Fruit fly (Drosophila melanogaster) whole organism, embryonic: Measurements from ENCODE around the gene Vps26.

Experiments
- Ada2b ChIP-seq: fragments of 200-800 bp; sonication (Bioruptor generic); IDR thresholded peaks from 2 replicates; pipeline ENCODE4 v1.3.6; 2022; ENCODE audit warnings: missing biosample characterization, missing genetic modification characterization
- Atf6 ChIP-seq: fragments of 200-800 bp; sonication (Bioruptor generic); IDR thresholded peaks from 2 replicates; pipeline ENCODE4 v1.3.6; 2022; ENCODE audit warnings: missing biosample characterization, missing genetic modification characterization
- Blimp-1 ChIP-seq: fragments of 200-800 bp; sonication (Bioruptor generic); optimal IDR thresholded peaks from 3 replicates; lab custom pipeline; 2018; ENCODE audit warnings: missing biosample characterization, missing genetic modification characterization, mild to moderate bottlenecking, moderate library complexity, missing genetic modification reagents
- CG10431 ChIP-seq: fragments of 200-800 bp; sonication (Bioruptor generic); optimal IDR thresholded peaks from 3 replicates; lab custom pipeline; 2018; ENCODE audit warnings: missing biosample characterization, mild to moderate bottlenecking, missing genetic modification characterization
- CG10959 ChIP-seq: fragments of 200-800 bp; sonication (Bioruptor generic); IDR thresholded peaks from 2 replicates; pipeline ENCODE4 v1.3.6; 2022; ENCODE audit warnings: missing biosample characterization, missing genetic modification characterization
- CG1233 ChIP-seq: fragments of 200-800 bp; sonication (Bioruptor generic); optimal IDR thresholded peaks from 4 replicates; lab custom pipeline; 2018; ENCODE audit warnings: missing biosample characterization, mild to moderate bottlenecking, missing genetic modification characterization
- CG14441 ChIP-seq: fragments of 200-800 bp; sonication (Bioruptor generic); IDR thresholded peaks from 2 replicates; pipeline ENCODE4 v1.3.6; 2022; ENCODE audit warnings: missing biosample characterization, missing genetic modification characterization
- CG1529 ChIP-seq: fragments of 200-800 bp; sonication (Bioruptor generic); optimal IDR thresholded peaks from 3 replicates; lab custom pipeline; 2018; ENCODE audit warnings: missing biosample characterization, missing genetic modification characterization
- CG15601 ChIP-seq: fragments of 200-800 bp; sonication (Bioruptor generic); optimal IDR thresholded peaks from 3 replicates; lab custom pipeline; 2019; ENCODE audit warnings: missing biosample characterization, mild to moderate bottlenecking, missing genetic modification characterization, moderate library complexity
- CG17361 ChIP-seq: fragments of 200-800 bp; sonication (Bioruptor generic); IDR thresholded peaks from 3 replicates; pipeline ENCODE4 v1.3.6; 2022; ENCODE audit warnings: missing biosample characterization, missing genetic modification characterization
- CG2199 ChIP-seq: fragments of 200-800 bp; sonication (Bioruptor generic); IDR thresholded peaks from 3 replicates; pipeline ENCODE4 v1.3.6; 2022; ENCODE audit warnings: missing biosample characterization, missing genetic modification characterization
- CG34224 ChIP-seq: fragments of 200-800 bp; sonication (Bioruptor generic); IDR thresholded peaks from 3 replicates; pipeline ENCODE4 v1.3.6; 2022; ENCODE audit warnings: missing biosample characterization, missing genetic modification characterization; ENCODE audit not compliant: partially characterized antibody
- CG5180 ChIP-seq: fragments of 200-800 bp; sonication (Bioruptor generic); optimal IDR thresholded peaks from 3 replicates; lab custom pipeline; 2017; ENCODE audit warnings: missing biosample characterization, missing genetic modification characterization, mild to moderate bottlenecking, moderate library complexity, missing genetic modification reagents
- CG6272 ChIP-seq: fragments of 200-800 bp; sonication (Bioruptor generic); IDR thresholded peaks from 2 replicates; pipeline ENCODE4 v1.3.6; 2022; ENCODE audit warnings: missing biosample characterization, missing genetic modification characterization
- CG6689 ChIP-seq: fragments of 200-800 bp; sonication (Bioruptor generic); IDR thresholded peaks from 2 replicates; pipeline ENCODE4 v1.3.6; 2022; ENCODE audit warnings: missing biosample characterization, missing genetic modification characterization
- CG6791 ChIP-seq: fragments of 200-800 bp; sonication (Bioruptor generic); IDR thresholded peaks from 3 replicates; pipeline ENCODE4 v1.3.6; 2022; ENCODE audit warnings: missing biosample characterization, missing genetic modification characterization; ENCODE audit not compliant: partially characterized antibody
- CG6854 ChIP-seq: fragments of 200-800 bp; sonication (Bioruptor generic); optimal IDR thresholded peaks from 3 replicates; lab custom pipeline; 2017; ENCODE audit warnings: missing biosample characterization, mild to moderate bottlenecking, missing genetic modification characterization
- CG8089 ChIP-seq: fragments of 200-800 bp; sonication (Bioruptor generic); optimal IDR thresholded peaks from 3 replicates; lab custom pipeline; 2016; ENCODE audit warnings: missing biosample characterization, missing genetic modification characterization
- CG8765 ChIP-seq: fragments of 200-800 bp; sonication (Bioruptor generic); IDR thresholded peaks from 2 replicates; pipeline ENCODE4 v1.3.6; 2022; ENCODE audit warnings: missing biosample characterization, missing genetic modification characterization
- CG9876 ChIP-seq: fragments of 200-800 bp; sonication (Bioruptor generic); optimal IDR thresholded peaks from 2 replicates; lab custom pipeline; 2016; ENCODE audit warnings: missing biosample characterization, missing genetic modification characterization
- CHES-1-like ChIP-seq: fragments of 200-800 bp; sonication (Bioruptor generic); optimal IDR thresholded peaks from 2 replicates; lab custom pipeline; 2016; ENCODE audit warnings: missing biosample characterization, missing genetic modification characterization
- Dbx ChIP-seq: fragments of 200-800 bp; sonication (Bioruptor generic); IDR thresholded peaks from 3 replicates; pipeline ENCODE4 v1.3.6; 2022; ENCODE audit warnings: missing biosample characterization, missing genetic modification characterization
- Dfd ChIP-seq, 2 experiments: fragments of >200 bp; optimal IDR thresholded peaks; 2 replicates each; lab custom pipeline; 2017; ENCODE audit warnings: missing biosample characterization in 2 of 2, missing genetic modification characterization in 2 of 2
- Eip74EF ChIP-seq, 2 experiments: fragments of 200-800 bp in 1 of 2; fragments of >200 bp in 1 of 2; sonication (Bioruptor generic) in 1 of 2; optimal IDR thresholded peaks; 2 replicates each; lab custom pipeline; 2017 to 2019; ENCODE audit warnings: missing biosample characterization in 2 of 2, missing genetic modification characterization in 2 of 2, mild to moderate bottlenecking in 1 of 2, moderate library complexity in 1 of 2
- Elba2 ChIP-seq: fragments of 200-800 bp; sonication (Bioruptor generic); optimal IDR thresholded peaks from 3 replicates; lab custom pipeline; 2016; ENCODE audit warnings: missing biosample characterization, missing genetic modification characterization
- Fer1 ChIP-seq: fragments of 200-800 bp; sonication (Bioruptor generic); optimal IDR thresholded peaks from 2 replicates; lab custom pipeline; 2017; ENCODE audit warnings: missing biosample characterization, mild to moderate bottlenecking, missing genetic modification characterization
- HHEX ChIP-seq: fragments of 200-800 bp; sonication (Bioruptor generic); optimal IDR thresholded peaks from 3 replicates; lab custom pipeline; 2017; ENCODE audit warnings: missing biosample characterization, mild to moderate bottlenecking, missing genetic modification characterization, missing genetic modification reagents
- HLH54F ChIP-seq: fragments of 200-800 bp; sonication (Bioruptor generic); optimal IDR thresholded peaks from 3 replicates; lab custom pipeline; 2016; ENCODE audit warnings: missing biosample characterization, missing genetic modification characterization
- HmgD ChIP-seq: fragments of 200-800 bp; sonication (Bioruptor generic); optimal IDR thresholded peaks from 3 replicates; lab custom pipeline; 2016; ENCODE audit warnings: missing biosample characterization, missing genetic modification characterization
- MESR4 ChIP-seq: fragments of 200-800 bp; sonication (Bioruptor generic); optimal IDR thresholded peaks from 2 replicates; lab custom pipeline; 2018; ENCODE audit warnings: missing biosample characterization, mild to moderate bottlenecking, missing genetic modification characterization, moderate library complexity
- Med ChIP-seq: fragments of 200-800 bp; sonication (Bioruptor generic); peaks from one replicate; lab custom pipeline; 2016; ENCODE audit warnings: missing biosample characterization, missing genetic modification characterization, mild to moderate bottlenecking, inconsistent platforms, moderate library complexity
- Sin3A ChIP-seq: fragments of >200 bp; optimal IDR thresholded peaks from 2 replicates; lab custom pipeline; 2018
- TFAM ChIP-seq: fragments of 200-800 bp; sonication (Bioruptor generic); optimal IDR thresholded peaks from 2 replicates; lab custom pipeline; 2017; ENCODE audit warnings: missing biosample characterization, missing genetic modification characterization, inconsistent platforms
- ap ChIP-seq: fragments of 200-800 bp; sonication (Bioruptor generic); IDR thresholded peaks from 2 replicates; pipeline ENCODE4 v1.3.6; 2022; ENCODE audit warnings: missing biosample characterization, missing genetic modification characterization
- az2 ChIP-seq: fragments of 200-800 bp; sonication (Bioruptor generic); optimal IDR thresholded peaks from 3 replicates; lab custom pipeline; 2016; ENCODE audit warnings: missing biosample characterization, missing genetic modification characterization
- bab2 ChIP-seq: fragments of 200-800 bp; sonication (Bioruptor generic); optimal IDR thresholded peaks from 2 replicates; lab custom pipeline; 2016; ENCODE audit warnings: missing biosample characterization, missing genetic modification characterization
- cas ChIP-seq: fragments of 200-800 bp; sonication (Bioruptor generic); IDR thresholded peaks from 2 replicates; pipeline ENCODE4 v1.3.6; 2022; ENCODE audit warnings: missing biosample characterization, missing genetic modification characterization
- fd96Cb ChIP-seq: fragments of 200-800 bp; sonication (Bioruptor generic); optimal IDR thresholded peaks from 2 replicates; lab custom pipeline; 2018; ENCODE audit warnings: missing biosample characterization, mild to moderate bottlenecking, missing genetic modification characterization, moderate library complexity
- gem ChIP-seq: fragments of 200-800 bp; sonication (Bioruptor generic); optimal IDR thresholded peaks from 2 replicates; lab custom pipeline; 2019; ENCODE audit warnings: missing biosample characterization, mild to moderate bottlenecking, missing genetic modification characterization, moderate library complexity
- grau ChIP-seq: fragments of 200-800 bp; optimal IDR thresholded peaks from 3 replicates; lab custom pipeline; 2019; ENCODE audit warnings: missing biosample characterization, mild to moderate bottlenecking, missing genetic modification characterization, moderate library complexity
- lmd ChIP-seq: fragments of 200-800 bp; sonication (Bioruptor generic); IDR thresholded peaks from 2 replicates; pipeline ENCODE4 v1.3.6; 2022; ENCODE audit warnings: missing biosample characterization, missing genetic modification characterization
- pzg ChIP-seq: fragments of 200-800 bp; sonication (Bioruptor generic); optimal IDR thresholded peaks from 3 replicates; lab custom pipeline; 2018; ENCODE audit warnings: missing biosample characterization, mild to moderate bottlenecking, missing genetic modification characterization, moderate library complexity
- sisA ChIP-seq: fragments of 200-800 bp; sonication (Bioruptor generic); IDR thresholded peaks from 2 replicates; pipeline ENCODE4 v1.3.6; 2022; ENCODE audit warnings: missing biosample characterization, missing genetic modification characterization
- sna ChIP-seq: fragments of 200-800 bp; sonication (Bioruptor generic); IDR thresholded peaks from 2 replicates; pipeline ENCODE4 v1.3.6; 2022; ENCODE audit warnings: missing biosample characterization, missing genetic modification characterization; ENCODE audit not compliant: partially characterized antibody
- sr ChIP-seq: fragments of 200-800 bp; sonication (Bioruptor generic); IDR thresholded peaks from 3 replicates; pipeline ENCODE4 v1.3.6; 2022; ENCODE audit warnings: missing biosample characterization, missing genetic modification characterization
- tgo ChIP-seq: fragments of 200-800 bp; sonication (Bioruptor generic); IDR thresholded peaks from 3 replicates; pipeline ENCODE4 v1.3.6; 2022; ENCODE audit warnings: missing biosample characterization, missing genetic modification characterization
- tup ChIP-seq: fragments of 200-800 bp; sonication (Bioruptor generic); optimal IDR thresholded peaks from 2 replicates; lab custom pipeline; 2016; ENCODE audit warnings: missing biosample characterization, mild to moderate bottlenecking, missing genetic modification characterization, moderate library complexity
- wdn ChIP-seq: fragments of 200-800 bp; sonication (Bioruptor generic); IDR thresholded peaks from 2 replicates; pipeline ENCODE4 v1.3.6; 2022; ENCODE audit warnings: missing biosample characterization, missing genetic modification characterization
- zf30C ChIP-seq: fragments of 200-800 bp; sonication (Bioruptor generic); optimal IDR thresholded peaks from 3 replicates; lab custom pipeline; 2018; ENCODE audit warnings: missing biosample characterization, mild to moderate bottlenecking, missing genetic modification characterization

Vps26 gene

DNA sequence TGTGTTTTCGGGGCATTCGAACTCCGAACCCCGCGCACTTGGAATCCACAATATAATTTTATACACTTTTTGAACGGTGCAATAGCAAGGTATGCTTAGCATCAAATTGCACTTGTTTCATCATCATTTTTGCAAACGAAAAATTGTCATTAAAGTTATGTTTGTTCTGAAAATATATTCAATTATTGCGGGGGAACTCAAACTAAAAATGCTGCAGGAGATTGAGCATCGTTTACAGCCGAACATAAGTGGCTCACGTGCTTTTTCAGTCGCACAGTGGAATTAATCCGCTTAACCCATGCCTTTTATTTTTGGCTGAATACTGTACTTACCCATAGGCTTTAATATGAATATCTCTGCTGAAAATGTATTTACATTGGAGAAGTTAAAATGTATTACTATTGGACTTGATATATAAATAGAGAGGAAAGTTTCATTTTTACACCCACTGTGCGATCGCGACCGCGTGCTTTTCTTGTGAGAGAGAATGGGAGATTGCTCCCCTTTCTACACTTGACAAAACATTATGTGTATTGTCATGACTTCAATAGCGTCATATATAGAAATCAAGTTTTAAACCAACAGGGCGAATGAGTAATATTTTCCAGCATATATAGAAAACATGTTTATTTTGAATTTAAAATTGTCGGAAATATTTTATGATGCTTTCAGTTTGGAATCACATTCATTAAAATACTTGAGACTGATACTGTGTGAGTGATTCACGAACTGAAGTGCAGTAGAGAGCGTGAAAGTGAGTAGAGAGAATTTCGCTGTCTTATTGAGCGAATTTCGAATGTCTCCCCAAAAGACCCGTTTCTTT is 43.0 kb upstream of the Vps26 start (continued):
- TF ChIP-seq Atf6 (GFP tag; lab: Robert Waterston, UW) (peak; percentile 94), Dbx (GFP tag; lab: Robert Waterston, UW) (peak; percentile 96), Med (GFP tag; lab: Kevin White, UChicago) (peak; percentile 99), CG15601 (tag; lab: Kevin White, UChicago) (peak; percentile 91), sr (GFP tag; lab: Robert Waterston, UW) (peak; percentile 93), CG6689 (peak; percentile 96), bab2 (GFP tag; lab: Kevin White, UChicago) (peak; percentile 94), CG1529 (GFP tag; lab: Kevin White, UChicago) (peak; percentile 88), HHEX (peak; percentile 94), CG6272 (GFP tag; lab: Robert Waterston, UW) (peak; percentile 95), HLH54F (peak; percentile 92), CG5180 (peak; percentile 83), tgo (GFP tag; lab: Robert Waterston, UW) (peak; percentile 97), az2 (GFP tag; lab: Kevin White, UChicago) (peak; percentile 94), CG2199 (GFP tag; lab: Robert Waterston, UW) (peak; percentile 99), ap (GFP tag; lab: Robert Waterston, UW) (peak; percentile 96), CHES-1-like (peak; percentile 93), zf30C (GFP tag; lab: Kevin White, UChicago) (peak; percentile 88), CG9876 (GFP tag; lab: Kevin White, UChicago) (peak; percentile 79), fd96Cb (peak; percentile 97), CG8089 (GFP tag; lab: Kevin White, UChicago) (peak; percentile 89), wdn (GFP tag; lab: Robert Waterston, UW) (peak; percentile 96), Eip74EF (GFP tag; optimal IDR thresholded peaks at IDR 0.05; lab: Kevin White, UChicago) (peak in 1 of 2 experiments; percentile 91), tup (GFP tag; lab: Kevin White, UChicago) (peak; percentile 90), HmgD (GFP tag; lab: Kevin White, UChicago) (peak; percentile 85), CG10431 (GFP tag; lab: Kevin White, UChicago) (peak; percentile 67), Elba2 (GFP tag; lab: Kevin White, UChicago) (no peak), sna (no peak), CG17361 (GFP tag; lab: Robert Waterston, UW) (peak; percentile 98), Blimp-1 (GFP tag; lab: Kevin White, UChicago) (peak; percentile 95), CG6854 (GFP tag; lab: Kevin White, UChicago) (peak; percentile 92), sisA (peak; percentile 93), CG6791 (GFP tag; lab: Robert Waterston, UW) (no peak), CG14441 (GFP tag; lab: Robert Waterston, UW) (peak; percentile 98), Dfd (GFP tag; optimal IDR thresholded peaks at IDR 0.05; lab: Kevin White, UChicago) (no peak), grau (tag; lab: Kevin White, UChicago) (peak; percentile 95), CG34224 (GFP tag; lab: Robert Waterston, UW) (no peak), gem (peak; percentile 97), pzg (GFP tag; lab: Kevin White, UChicago) (peak; percentile 18), lmd (GFP tag; lab: Robert Waterston, UW) (peak; percentile 97), Fer1 (GFP tag; lab: Kevin White, UChicago) (peak; percentile 95), Ada2b (peak; percentile 97), MESR4 (peak; percentile 58), CG1233 (GFP tag; lab: Kevin White, UChicago) (peak; percentile 94), Sin3A (lab: Kevin White, UChicago) (no peak), TFAM (peak; percentile 79), CG10959 (GFP tag; lab: Robert Waterston, UW) (peak; percentile 91), CG8765 (GFP tag; lab: Robert Waterston, UW) (peak; percentile 87), cas (GFP tag; lab: Robert Waterston, UW) (peak; percentile 91)
